Fruit fly (Drosophila melanogaster) S2 (cell line): ENCODE results near the gene Lcp65Ab1.
"Not testable (repeated sequence)": the region's sequence is repeated elsewhere in the genome, so short reads cannot be mapped to it uniquely, and the experiment has no call there.

Experiments used
- CG8478 ChIP-seq: fragments of >200 bp; optimal IDR thresholded peaks from 2 replicates; lab custom pipeline; 2018
- CTCF ChIP-seq, 2 experiments: fragments of >200 bp; optimal IDR thresholded peaks; 2 replicates each; lab custom pipeline; 2018

Lcp65Ab1 gene

DNA sequence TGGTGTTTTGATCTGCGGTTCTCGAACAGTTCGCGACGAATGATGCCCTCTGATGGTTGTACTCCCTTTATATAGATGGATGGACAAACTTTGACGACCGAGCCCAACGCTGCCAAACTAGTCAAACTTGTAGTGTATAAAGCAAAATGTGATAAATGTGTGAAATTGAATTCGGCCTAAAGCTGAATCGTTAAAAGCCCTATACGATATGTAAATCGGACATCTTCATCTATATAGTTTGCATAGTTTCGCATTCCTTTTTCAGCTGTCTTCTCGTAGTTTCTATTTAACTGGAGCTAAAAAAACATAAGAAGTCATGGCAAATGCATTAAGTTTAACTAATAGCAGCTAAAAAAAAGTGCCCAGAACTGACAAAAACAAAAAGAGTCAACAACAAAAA lies 15.8 kb upstream of the Lcp65Ab1 start, which contains the start of gene Lcp65Ag2:
Gene Lcp65Ag2, minus strand, starts transcription at position 48 of the 400 bp plus-strand sequence.
- TF ChIP-seq CG8478 (no peak), CTCF (optimal IDR thresholded peaks at IDR 0.05; lab: Kevin White, UChicago) (no peak)

DNA sequence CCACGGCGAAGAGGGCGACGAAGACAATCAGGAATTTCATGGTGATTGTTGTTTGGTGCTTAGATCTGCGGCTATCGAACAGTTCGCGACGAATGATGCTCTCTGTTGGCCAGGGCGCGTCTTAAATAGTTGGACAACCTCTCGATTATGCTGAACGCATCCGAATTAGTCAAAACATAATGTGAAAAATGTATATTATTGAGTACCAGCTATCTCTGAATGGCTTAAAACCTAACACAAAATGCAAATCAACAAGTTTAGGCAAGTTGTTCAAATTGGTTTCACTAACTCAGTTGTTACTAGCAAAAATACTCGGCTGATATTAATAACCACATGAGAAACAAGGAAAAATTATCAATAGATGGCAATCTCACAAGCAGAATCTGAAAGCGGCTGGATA lies 14.2 kb upstream of the Lcp65Ab1 start, which contains the start of gene Lcp65Ag1:
Gene Lcp65Ag1, minus strand, starts transcription at position 101 of the 400 bp plus-strand sequence.
- TF ChIP-seq CG8478 = no peak

DNA sequence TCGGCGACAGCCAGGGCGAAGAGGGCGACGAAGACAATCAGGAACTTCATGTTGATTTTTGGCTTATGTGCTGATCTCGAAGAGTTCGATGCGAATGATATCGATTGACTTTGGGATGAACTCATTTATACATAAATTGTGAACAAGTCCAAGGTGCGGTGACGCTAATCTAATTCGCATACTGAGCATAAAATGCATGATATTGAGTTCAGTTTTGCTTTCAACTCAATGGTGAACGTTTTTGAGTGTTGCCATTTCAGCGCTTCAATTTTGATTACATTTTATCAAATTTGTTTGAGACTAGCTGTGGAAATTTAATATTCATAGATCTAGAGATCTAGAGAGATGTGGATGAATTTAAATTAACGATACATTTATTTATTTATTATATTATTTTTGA lies 12.7 kb upstream of the Lcp65Ab1 start, which contains the start of gene Lcp65Af:
Gene Lcp65Af, minus strand, starts transcription at position 101 of the 400 bp plus-strand sequence.
- no peak for TF ChIP-seq CG8478
- TF ChIP-seq CTCF (optimal IDR thresholded peaks at IDR 0.05; lab: Kevin White, UChicago) = no peak

DNA sequence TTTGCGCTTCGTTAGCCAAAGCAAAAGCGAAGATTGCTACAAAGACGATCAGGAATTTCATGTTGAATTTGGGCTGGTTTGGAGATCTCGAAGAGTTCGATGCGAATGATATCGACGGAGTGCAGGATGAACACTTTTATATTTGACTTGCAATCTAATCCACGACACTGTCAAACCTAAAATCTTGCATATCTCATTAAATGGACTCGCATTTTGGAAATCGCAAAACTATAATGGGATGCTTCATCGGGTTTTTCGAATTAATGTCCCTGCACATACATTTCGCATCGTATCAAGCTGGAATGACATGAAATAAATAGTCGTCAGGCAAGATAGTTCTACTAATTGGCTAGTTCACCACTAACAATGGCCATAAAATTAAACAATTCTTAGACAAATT lies 11.3 kb upstream of the Lcp65Ab1 start, which contains the start of gene Lcp65Ae:
Gene Lcp65Ae, minus strand, starts transcription at position 101 of the 400 bp plus-strand sequence.
- no peak for TF ChIP-seq CTCF (optimal IDR thresholded peaks at IDR 0.05; lab: Kevin White, UChicago)
- TF ChIP-seq CG8478 = no peak

DNA sequence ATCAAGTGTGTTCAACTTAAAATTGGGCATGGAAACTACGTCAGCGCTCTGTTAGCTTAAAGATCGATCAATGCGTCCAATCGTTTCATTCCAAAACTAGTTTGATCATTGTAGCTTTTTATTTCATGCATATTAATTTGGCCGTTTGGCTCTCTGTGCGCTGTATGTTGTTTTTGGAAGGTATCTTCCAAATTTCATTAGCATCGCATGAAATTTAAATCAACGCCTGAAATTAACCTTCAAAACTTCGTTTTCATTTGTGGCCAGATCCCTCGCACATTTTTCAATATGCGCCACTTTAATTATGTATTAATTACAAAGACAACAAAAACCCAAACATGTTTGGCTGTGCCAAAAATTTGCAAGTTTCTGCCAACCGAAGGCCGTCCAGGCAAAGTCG lies 10.8 kb upstream of the Lcp65Ab1 start:
- no peak for TF ChIP-seq CG8478
- no peak for TF ChIP-seq CTCF (optimal IDR thresholded peaks at IDR 0.05; lab: Kevin White, UChicago)

DNA sequence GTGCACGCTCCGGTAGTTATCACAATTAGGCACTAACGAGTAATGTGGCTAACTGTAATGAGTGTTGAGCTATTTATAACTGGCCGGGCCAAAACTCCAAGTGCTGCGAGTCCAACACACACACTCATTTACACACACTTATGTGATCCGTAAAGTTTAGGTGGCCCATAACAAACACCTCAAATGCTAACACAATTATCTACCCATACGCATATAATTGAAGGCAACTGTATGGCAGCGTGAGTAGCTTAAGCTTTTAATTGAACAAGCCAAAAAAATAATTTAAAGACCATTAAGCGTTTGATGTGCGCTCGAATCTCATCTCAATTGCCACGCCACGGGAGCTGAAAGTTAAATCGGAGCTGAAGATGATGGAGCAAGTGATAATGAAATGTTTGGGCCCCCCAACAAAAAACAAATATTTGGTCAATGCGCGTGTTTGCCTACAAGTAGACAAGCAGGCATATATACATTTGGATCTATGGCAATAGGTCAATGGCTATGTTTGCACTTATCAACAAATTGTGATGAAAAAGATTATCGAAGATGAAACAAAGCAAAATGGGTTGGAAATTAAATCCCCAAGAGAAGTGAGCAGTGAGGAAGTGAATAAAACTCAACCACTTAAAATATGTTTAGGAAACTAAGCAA lies 9.3 kb upstream of the Lcp65Ab1 start, which contains the start of gene Cpr65Av:
Gene Cpr65Av, minus strand, starts transcription at position 51 of the 651 bp plus-strand sequence.
- no peak for TF ChIP-seq CG8478
- no peak for TF ChIP-seq CTCF (optimal IDR thresholded peaks at IDR 0.05; lab: Kevin White, UChicago)

DNA sequence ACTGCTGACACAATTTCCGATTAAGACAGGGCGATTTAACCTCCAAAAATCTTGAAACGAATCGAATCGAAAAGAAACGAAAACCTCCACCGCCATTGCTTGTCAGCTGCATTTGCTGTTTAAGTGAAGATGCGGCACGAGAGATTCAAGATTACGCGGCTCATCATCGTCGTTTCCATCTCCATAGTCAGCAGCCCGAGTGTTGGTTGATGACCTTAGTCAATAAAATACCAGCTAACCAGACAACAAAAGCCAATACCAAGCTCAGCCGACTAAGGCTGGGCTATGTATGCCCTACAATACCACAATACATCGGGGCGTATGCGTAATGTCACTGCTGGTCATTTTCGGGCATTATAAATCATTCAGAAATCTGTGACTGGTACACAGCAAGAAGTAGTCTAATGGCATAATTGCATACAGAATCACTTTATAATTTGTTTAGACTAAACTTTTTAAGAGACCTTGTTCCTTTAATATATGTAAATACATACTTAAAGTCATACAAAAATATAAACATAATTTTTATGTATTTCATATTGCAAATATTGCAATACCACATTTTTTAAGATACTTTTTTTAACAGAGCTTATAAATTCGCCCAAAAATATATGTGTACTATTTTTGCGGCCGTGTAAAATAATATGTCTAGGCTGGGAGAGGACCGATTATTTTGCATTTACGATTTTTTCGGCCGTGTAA lies 8.4 kb upstream of the Lcp65Ab1 start:
- TF ChIP-seq CG8478 (no peak), CTCF (optimal IDR thresholded peaks at IDR 0.05; lab: Kevin White, UChicago) (no peak)

DNA sequence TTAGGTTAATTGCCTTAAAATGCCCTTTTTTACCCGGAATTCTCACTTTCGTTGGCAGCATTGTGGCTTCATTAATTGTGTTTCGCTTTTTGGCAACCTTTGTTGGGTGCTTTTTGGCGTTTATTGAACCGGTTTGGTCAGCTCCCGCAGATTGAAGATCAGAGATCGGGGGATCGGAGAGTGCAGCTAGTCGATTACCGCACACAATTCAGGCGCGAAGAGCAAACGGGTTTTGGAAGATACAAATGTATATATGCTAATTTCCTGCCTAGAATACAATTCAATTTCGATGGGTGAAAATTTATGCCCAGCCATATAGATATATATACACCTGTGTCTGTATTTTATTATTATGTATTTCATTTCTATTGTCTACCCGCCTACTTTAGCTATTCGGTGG lies 7.8 kb upstream of the Lcp65Ab1 start:
- TF ChIP-seq CG8478 = no peak

DNA sequence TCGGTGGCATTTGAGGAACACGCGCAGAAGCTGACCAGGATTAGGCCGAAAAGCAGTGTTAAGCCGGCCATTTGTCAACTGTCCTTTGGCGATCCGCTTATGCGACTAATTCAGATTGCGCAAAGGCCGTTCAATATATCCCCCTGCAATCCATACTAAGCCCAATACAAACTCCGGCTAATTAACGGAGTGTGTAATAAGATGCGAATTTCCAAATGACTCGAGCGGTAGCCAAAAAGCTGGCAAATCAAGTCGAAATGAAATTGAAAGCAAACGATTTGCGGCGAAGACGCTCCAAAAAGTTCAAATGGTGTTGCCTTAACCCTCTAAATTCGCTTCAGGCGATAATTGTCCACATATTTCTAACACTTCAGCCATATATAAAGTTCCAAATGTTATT lies 7.0 kb upstream of the Lcp65Ab1 start, which contains the start of gene Cpr65Aw:
Gene Cpr65Aw, minus strand, starts transcription at position 101 of the 400 bp plus-strand sequence.
- TF ChIP-seq CG8478 = no peak

DNA sequence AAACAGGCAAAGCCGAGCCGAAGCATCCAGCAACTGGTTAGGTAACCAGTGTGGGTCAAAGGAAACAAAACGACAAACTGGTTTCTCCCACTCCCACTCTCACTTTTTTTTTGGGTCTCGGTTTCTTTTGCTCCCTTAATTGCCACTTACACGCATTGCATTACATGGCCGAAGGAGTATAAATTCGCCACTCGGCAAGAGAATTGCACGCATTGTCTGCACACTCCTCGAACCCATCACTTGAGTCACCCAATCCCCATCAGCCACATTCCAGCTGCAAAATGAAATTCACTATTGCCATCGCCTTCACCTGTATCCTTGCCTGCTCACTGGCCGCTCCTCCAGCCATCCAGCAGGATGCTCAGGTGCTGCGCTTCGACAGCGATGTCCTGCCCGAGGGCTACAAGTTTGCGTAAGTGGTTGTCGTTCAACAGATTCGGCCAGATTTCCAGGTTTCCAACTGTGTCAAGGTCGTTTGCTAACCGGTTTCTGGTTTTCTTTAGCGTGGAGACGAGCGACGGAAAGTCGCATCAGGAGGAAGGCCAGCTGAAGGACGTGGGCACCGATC lies 6.1 kb upstream of the Lcp65Ab1 start, which contains the start of gene Lcp65Ad:
Gene Lcp65Ad, plus strand, starts transcription at position 208 of the 568 bp plus-strand sequence.
- no peak for TF ChIP-seq CTCF (optimal IDR thresholded peaks at IDR 0.05; lab: Kevin White, UChicago)
- TF ChIP-seq CG8478 = no peak

DNA sequence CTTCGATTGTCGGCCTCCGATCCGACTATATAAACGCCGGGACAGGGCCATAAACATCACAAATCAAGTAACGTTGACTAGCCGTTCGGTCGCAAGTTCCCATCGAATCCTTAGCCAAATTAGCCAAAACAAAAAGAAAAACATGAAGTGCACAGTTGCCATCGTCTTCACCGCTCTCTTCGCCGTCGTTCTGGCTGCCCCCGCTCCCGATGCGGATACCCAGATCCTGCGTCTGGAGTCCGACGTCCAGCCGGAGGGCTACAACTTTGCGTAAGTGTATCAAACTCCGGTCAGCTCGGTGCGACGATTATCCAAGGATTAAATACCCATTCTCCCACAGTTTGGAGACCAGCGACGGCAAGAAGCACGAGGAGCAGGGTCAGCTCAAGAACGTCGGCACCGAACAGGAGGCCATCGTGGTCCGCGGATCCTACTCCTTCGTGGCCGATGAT lies 4.6 kb upstream of the Lcp65Ab1 start, which contains the start of gene Lcp65Ac:
Gene Lcp65Ac, plus strand, starts transcription at position 51 of the 452 bp plus-strand sequence.
- no peak for TF ChIP-seq CTCF (optimal IDR thresholded peaks at IDR 0.05; lab: Kevin White, UChicago)
- no peak for TF ChIP-seq CG8478

DNA sequence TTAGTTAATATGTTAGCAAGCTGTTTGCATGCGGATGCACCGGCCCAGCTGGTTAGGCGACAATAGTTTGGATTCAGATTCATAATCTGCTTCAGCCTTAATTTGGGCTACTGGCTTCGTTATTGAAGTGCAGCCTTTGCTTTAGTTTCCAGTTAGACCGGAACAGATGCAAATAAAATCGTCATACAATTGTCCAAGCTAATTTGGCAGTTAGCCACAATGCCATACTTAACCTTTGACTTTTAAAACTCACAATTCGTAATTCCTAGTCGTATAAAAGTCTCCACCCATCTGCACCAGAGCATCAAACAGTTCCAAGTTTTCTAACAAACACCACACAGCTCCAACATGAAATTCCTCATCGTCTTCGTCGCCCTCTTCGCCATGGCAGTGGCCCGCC lies 3.0 kb upstream of the Lcp65Ab1 start, which contains the start of gene Lcp65Ab2:
Gene Lcp65Ab2, plus strand, starts transcription at position 301 of the 400 bp plus-strand sequence.
- not testable (repeated sequence) for TF ChIP-seq CTCF (optimal IDR thresholded peaks at IDR 0.05; lab: Kevin White, UChicago); CG8478

DNA sequence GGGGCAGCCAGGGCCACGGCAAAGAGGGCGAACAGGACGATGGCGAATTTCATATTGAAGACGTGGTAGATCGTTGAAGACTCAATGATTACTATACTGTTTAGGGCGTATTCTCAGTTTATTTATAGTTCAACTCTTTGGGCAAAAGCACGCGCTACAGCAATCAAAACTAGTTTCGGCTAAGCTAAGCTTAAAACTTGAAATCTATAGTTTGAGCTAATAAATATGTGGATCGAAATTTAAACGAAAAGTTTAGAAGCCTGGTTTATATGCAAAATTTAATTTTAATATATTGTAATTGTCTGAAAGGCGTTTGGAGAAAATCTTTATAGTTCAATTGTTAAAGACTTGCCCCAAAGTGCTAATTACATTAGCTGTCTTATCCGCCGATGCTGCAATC lies 1.5 kb upstream of the Lcp65Ab1 start, which contains the start of gene Cpr65Ax1:
Gene Cpr65Ax1, minus strand, starts transcription at position 101 of the 400 bp plus-strand sequence.
- TF ChIP-seq CG8478; CTCF (optimal IDR thresholded peaks at IDR 0.05; lab: Kevin White, UChicago): not testable (repeated sequence)

DNA sequence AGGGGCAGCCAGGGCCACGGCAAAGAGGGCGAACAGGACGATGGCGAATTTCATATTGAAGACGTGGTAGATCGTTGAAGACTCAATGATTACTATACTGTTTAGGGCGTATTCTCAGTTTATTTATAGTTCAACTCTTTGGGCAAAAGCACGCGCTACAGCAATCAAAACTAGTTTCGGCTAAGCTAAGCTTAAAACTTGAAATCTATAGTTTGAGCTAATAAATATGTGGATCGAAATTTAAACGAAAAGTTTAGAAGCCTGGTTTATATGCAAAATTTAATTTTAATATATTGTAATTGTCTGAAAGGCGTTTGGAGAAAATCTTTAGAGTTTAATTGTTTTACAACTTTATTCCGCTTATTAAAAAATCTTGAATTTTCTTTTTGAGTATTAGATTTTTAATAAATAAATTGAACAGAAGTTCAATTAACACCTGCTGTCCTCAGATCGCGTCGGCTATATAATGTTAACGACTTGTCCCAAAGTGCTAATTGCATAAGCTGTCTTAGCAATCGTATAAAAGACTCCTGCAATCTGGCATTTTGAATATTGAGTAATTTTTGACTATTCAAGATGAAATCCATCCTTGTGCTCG lies 1.5 kb downstream of the Lcp65Ab1 start, which contains the start of the genes Cpr65Ax2 and Lcp65Aa:
Gene Cpr65Ax2, minus strand, starts transcription at position 101 of the 598 bp plus-strand sequence.
Gene Lcp65Aa, plus strand, starts transcription at position 548 of the 598 bp plus-strand sequence.
- not testable (repeated sequence) for TF ChIP-seq CG8478; CTCF (optimal IDR thresholded peaks at IDR 0.05; lab: Kevin White, UChicago)

DNA sequence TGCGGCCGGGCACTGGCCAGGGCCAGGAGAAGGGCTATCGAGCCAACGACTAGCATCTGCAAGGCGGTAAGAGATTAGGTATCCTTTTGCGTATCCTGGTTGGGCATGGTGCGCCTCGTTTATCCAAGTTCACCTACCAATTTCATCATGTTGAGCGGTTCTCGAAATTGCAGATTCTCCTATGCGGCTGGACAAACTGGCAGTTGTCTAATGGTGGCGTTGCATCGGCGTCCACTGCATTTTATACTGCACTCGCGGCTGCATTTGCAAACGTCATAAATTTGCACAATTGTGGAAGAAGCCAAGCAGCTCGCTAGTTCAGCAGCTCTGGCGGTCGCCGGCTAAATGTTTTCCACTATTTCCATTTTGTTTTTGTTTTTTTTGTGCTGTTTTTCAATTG lies 3.2 kb downstream of the Lcp65Ab1 start, which contains the start of gene Acp65Aa:
Gene Acp65Aa, minus strand, starts transcription at position 215 of the 400 bp plus-strand sequence.
- TF ChIP-seq CG8478 (no peak), CTCF (optimal IDR thresholded peaks at IDR 0.05; lab: Kevin White, UChicago) (no peak)
